Fruit fly (Drosophila melanogaster) whole organism, embryonic: ENCODE data around the gene CG15046.

ENCODE experiments used
- Abd-B ChIP-seq: fragments of 200-800 bp; sonication (Bioruptor generic); optimal IDR thresholded peaks from 2 replicates; lab custom pipeline; 2018; ENCODE audit warnings: missing biosample characterization, mild to moderate bottlenecking, missing genetic modification characterization, moderate library complexity
- Antp ChIP-seq: fragments of 200-800 bp; sonication (Bioruptor generic); optimal IDR thresholded peaks from 3 replicates; lab custom pipeline; 2016; ENCODE audit warnings: missing biosample characterization, missing genetic modification characterization
- Asciz ChIP-seq: fragments of 200-800 bp; sonication (Bioruptor generic); optimal IDR thresholded peaks from 2 replicates; lab custom pipeline; 2017; ENCODE audit warnings: missing biosample characterization, mild to moderate bottlenecking, missing genetic modification characterization, missing genetic modification reagents
- Atf6 ChIP-seq: fragments of 200-800 bp; sonication (Bioruptor generic); IDR thresholded peaks from 2 replicates; pipeline ENCODE4 v1.3.6; 2022; ENCODE audit warnings: missing biosample characterization, missing genetic modification characterization
- Bteb2 ChIP-seq: fragments of 200-800 bp; sonication (Bioruptor generic); optimal IDR thresholded peaks from 2 replicates; lab custom pipeline; 2016; ENCODE audit warnings: missing biosample characterization, missing genetic modification characterization
- CG10209 ChIP-seq: fragments of 200-800 bp; sonication (Bioruptor generic); optimal IDR thresholded peaks from 3 replicates; lab custom pipeline; 2017; ENCODE audit warnings: missing biosample characterization, mild to moderate bottlenecking, missing genetic modification characterization, missing genetic modification reagents
- CG10366 ChIP-seq: fragments of 200-800 bp; sonication (Bioruptor generic); IDR thresholded peaks from 2 replicates; pipeline ENCODE4 v1.3.6; 2022; ENCODE audit warnings: missing biosample characterization, missing genetic modification characterization
- CG10543 ChIP-seq: fragments of 200-800 bp; sonication (Bioruptor generic); optimal IDR thresholded peaks from 3 replicates; lab custom pipeline; 2017; ENCODE audit warnings: missing biosample characterization, mild to moderate bottlenecking, missing genetic modification characterization, moderate library complexity
- CG10565 ChIP-seq: fragments of 200-800 bp; sonication (Bioruptor generic); optimal IDR thresholded peaks from 3 replicates; lab custom pipeline; 2016; ENCODE audit warnings: missing biosample characterization, mild to moderate bottlenecking, missing genetic modification characterization
- CG11504 ChIP-seq: fragments of 200-800 bp; sonication (Bioruptor generic); optimal IDR thresholded peaks from 3 replicates; lab custom pipeline; 2019; ENCODE audit warnings: missing biosample characterization, mild to moderate bottlenecking, missing genetic modification characterization, moderate library complexity
- CG12219 ChIP-seq: fragments of 200-800 bp; sonication (Bioruptor generic); optimal IDR thresholded peaks from 3 replicates; lab custom pipeline; 2018; ENCODE audit warnings: missing biosample characterization, mild to moderate bottlenecking, missing genetic modification characterization
- CG12391 ChIP-seq: fragments of 200-800 bp; sonication (Bioruptor generic); optimal IDR thresholded peaks from 3 replicates; lab custom pipeline; 2018; ENCODE audit warnings: missing biosample characterization, mild to moderate bottlenecking, missing genetic modification characterization, moderate library complexity
- CG13624 ChIP-seq: fragments of 200-800 bp; sonication (Bioruptor generic); optimal IDR thresholded peaks from 2 replicates; lab custom pipeline; 2016; ENCODE audit warnings: missing biosample characterization, missing genetic modification characterization
- CG14014 ChIP-seq: fragments of 200-800 bp; sonication (Bioruptor generic); IDR thresholded peaks from 2 replicates; pipeline ENCODE4 v1.3.6; 2022; ENCODE audit warnings: missing biosample characterization, missing genetic modification characterization
- CG14050 ChIP-seq: fragments of 200-800 bp; sonication (Bioruptor generic); IDR thresholded peaks from 3 replicates; pipeline ENCODE4 v1.3.6; 2022; ENCODE audit warnings: missing biosample characterization, missing genetic modification characterization
- CG14441 ChIP-seq: fragments of 200-800 bp; sonication (Bioruptor generic); IDR thresholded peaks from 2 replicates; pipeline ENCODE4 v1.3.6; 2022; ENCODE audit warnings: missing biosample characterization, missing genetic modification characterization
- CG2116 ChIP-seq: fragments of 200-800 bp; sonication (Bioruptor generic); optimal IDR thresholded peaks from 3 replicates; lab custom pipeline; 2018; ENCODE audit warnings: missing biosample characterization, mild to moderate bottlenecking, missing genetic modification characterization
- CG2678 ChIP-seq: fragments of 200-800 bp; sonication (Bioruptor generic); optimal IDR thresholded peaks from 3 replicates; lab custom pipeline; 2019; ENCODE audit warnings: missing biosample characterization, mild to moderate bottlenecking, missing genetic modification characterization, moderate library complexity
- CG6272 ChIP-seq: fragments of 200-800 bp; sonication (Bioruptor generic); IDR thresholded peaks from 2 replicates; pipeline ENCODE4 v1.3.6; 2022; ENCODE audit warnings: missing biosample characterization, missing genetic modification characterization
- CG6689 ChIP-seq: fragments of 200-800 bp; sonication (Bioruptor generic); IDR thresholded peaks from 2 replicates; pipeline ENCODE4 v1.3.6; 2022; ENCODE audit warnings: missing biosample characterization, missing genetic modification characterization
- D19A ChIP-seq: fragments of 200-800 bp; optimal IDR thresholded peaks from 3 replicates; lab custom pipeline; 2019; ENCODE audit warnings: missing biosample characterization, mild to moderate bottlenecking, missing genetic modification characterization, moderate library complexity
- Dbx ChIP-seq: fragments of 200-800 bp; sonication (Bioruptor generic); IDR thresholded peaks from 3 replicates; pipeline ENCODE4 v1.3.6; 2022; ENCODE audit warnings: missing biosample characterization, missing genetic modification characterization
- Fer2 ChIP-seq: fragments of 200-800 bp; sonication (Bioruptor generic); optimal IDR thresholded peaks from 2 replicates; lab custom pipeline; 2018; ENCODE audit warnings: missing biosample characterization, mild to moderate bottlenecking, missing genetic modification characterization, moderate library complexity
- GATAe ChIP-seq: fragments of 200-800 bp; sonication (Bioruptor generic); conservative IDR thresholded peaks from 2 replicates; pipeline ENCODE4 v1.3.6; 2022; ENCODE audit warnings: missing biosample characterization, missing genetic modification characterization
- Hmr ChIP-seq: fragments of 200-800 bp; sonication (Bioruptor generic); optimal IDR thresholded peaks from 3 replicates; lab custom pipeline; 2017; ENCODE audit warnings: mild to moderate bottlenecking, missing biosample characterization, missing genetic modification reagents, missing genetic modification characterization
- Med ChIP-seq: fragments of 200-800 bp; sonication (Bioruptor generic); peaks from one replicate; lab custom pipeline; 2016; ENCODE audit warnings: missing biosample characterization, missing genetic modification characterization, mild to moderate bottlenecking, inconsistent platforms, moderate library complexity
- PHDP ChIP-seq: fragments of 200-800 bp; sonication (Bioruptor generic); optimal IDR thresholded peaks from 3 replicates; lab custom pipeline; 2018; ENCODE audit warnings: missing biosample characterization, mild to moderate bottlenecking, missing genetic modification characterization, moderate library complexity
- Poxn ChIP-seq: fragments of 200-800 bp; sonication (Bioruptor generic); IDR thresholded peaks from 2 replicates; pipeline ENCODE4 v1.3.6; 2022; ENCODE audit warnings: missing biosample characterization, missing genetic modification characterization
- Ptx1 ChIP-seq: fragments of 200-800 bp; sonication (Bioruptor generic); IDR thresholded peaks from 2 replicates; pipeline ENCODE4 v1.3.6; 2022; ENCODE audit warnings: missing biosample characterization, missing genetic modification characterization
- Usf ChIP-seq: fragments of 200-800 bp; sonication (Bioruptor generic); optimal IDR thresholded peaks from 2 replicates; lab custom pipeline; 2017; ENCODE audit warnings: missing genotype, missing biosample characterization, missing genetic modification characterization
- al ChIP-seq: fragments of 200-800 bp; sonication (Bioruptor generic); IDR thresholded peaks from 2 replicates; pipeline ENCODE4 v1.3.6; 2022; ENCODE audit warnings: missing biosample characterization, missing genetic modification characterization
- bsh ChIP-seq, 2 experiments: fragments of 200-800 bp; sonication (Bioruptor generic); optimal IDR thresholded peaks; 2 replicates each; lab custom pipeline; 2017 to 2018; ENCODE audit warnings: mild to moderate bottlenecking in 2 of 2, missing biosample characterization in 2 of 2, missing genetic modification characterization in 2 of 2, moderate library complexity in 1 of 2
- chm ChIP-seq: fragments of 200-800 bp; sonication (Bioruptor generic); IDR thresholded peaks from 2 replicates; pipeline ENCODE4 v1.3.6; 2022; ENCODE audit warnings: missing biosample characterization, missing genetic modification characterization
- corto ChIP-seq: fragments of 200-800 bp; sonication (Bioruptor generic); optimal IDR thresholded peaks from 2 replicates; lab custom pipeline; 2016; ENCODE audit warnings: missing biosample characterization, mild to moderate bottlenecking, missing genetic modification characterization, moderate library complexity
- danr ChIP-seq: fragments of 200-800 bp; sonication (Bioruptor generic); IDR thresholded peaks from 2 replicates; pipeline ENCODE4 v1.3.6; 2022; ENCODE audit warnings: missing biosample characterization, missing genetic modification characterization
- dpn ChIP-seq, 2 experiments: fragments of 200-800 bp; sonication (Bioruptor generic); optimal IDR thresholded peaks; 3 replicates each; lab custom pipeline; 2016; ENCODE audit warnings: missing biosample characterization in 2 of 2, missing genetic modification characterization in 2 of 2
- gcm ChIP-seq: fragments of 200-800 bp; sonication (Bioruptor generic); optimal IDR thresholded peaks from 2 replicates; lab custom pipeline; 2019; ENCODE audit warnings: missing biosample characterization, mild to moderate bottlenecking, missing genetic modification characterization, moderate library complexity
- gem ChIP-seq: fragments of 200-800 bp; sonication (Bioruptor generic); optimal IDR thresholded peaks from 2 replicates; lab custom pipeline; 2019; ENCODE audit warnings: missing biosample characterization, mild to moderate bottlenecking, missing genetic modification characterization, moderate library complexity
- gro ChIP-seq: fragments of 200-800 bp; sonication (Bioruptor generic); optimal IDR thresholded peaks from 2 replicates; lab custom pipeline; 2016; ENCODE audit warnings: missing biosample characterization, missing genetic modification characterization
- ind ChIP-seq: fragments of 200-800 bp; sonication (Bioruptor generic); optimal IDR thresholded peaks from 3 replicates; lab custom pipeline; 2016; ENCODE audit warnings: missing biosample characterization, missing genetic modification characterization
- inv ChIP-seq: fragments of 200-800 bp; sonication (Bioruptor generic); IDR thresholded peaks from 2 replicates; pipeline ENCODE4 v1.3.6; 2022; ENCODE audit warnings: missing biosample characterization, missing genetic modification characterization; ENCODE audit not compliant: partially characterized antibody
- org-1 ChIP-seq: fragments of 200-800 bp; sonication (Bioruptor generic); optimal IDR thresholded peaks from 2 replicates; lab custom pipeline; 2017; ENCODE audit warnings: missing biosample characterization, missing genetic modification characterization
- pros ChIP-seq: fragments of 200-800 bp; sonication (Bioruptor generic); optimal IDR thresholded peaks from 3 replicates; lab custom pipeline; 2019; ENCODE audit warnings: missing biosample characterization, mild to moderate bottlenecking, missing genetic modification characterization, moderate library complexity
- rib ChIP-seq: fragments of 200-800 bp; sonication (Bioruptor generic); IDR thresholded peaks from 2 replicates; pipeline ENCODE4 v1.3.6; 2022; ENCODE audit warnings: missing biosample characterization, missing genetic modification characterization
- salm ChIP-seq: fragments of 200-800 bp; sonication (Bioruptor generic); optimal IDR thresholded peaks from 2 replicates; lab custom pipeline; 2018; ENCODE audit warnings: missing biosample characterization, mild to moderate bottlenecking, missing genetic modification characterization
- sc ChIP-seq, 3 experiments: fragments of >200 bp in 2 of 3; fragments of 200-800 bp in 1 of 3; sonication (Bioruptor generic) in 1 of 3; optimal IDR thresholded peaks; 2 replicates in 2 of 3; 3 replicates in 1 of 3; lab custom pipeline; 2017; ENCODE audit warnings: mild to moderate bottlenecking in 1 of 3, missing biosample characterization in 1 of 3, missing genetic modification characterization in 1 of 3, missing genetic modification reagents in 1 of 3
- sens ChIP-seq: fragments of 200-800 bp; sonication (Bioruptor generic); peaks from one replicate; lab custom pipeline; 2016; ENCODE audit warnings: missing biosample characterization, missing genetic modification characterization
- seq ChIP-seq: fragments of 200-800 bp; sonication (Bioruptor generic); IDR thresholded peaks from 2 replicates; pipeline ENCODE4 v1.3.6; 2022; ENCODE audit warnings: missing biosample characterization, missing genetic modification characterization
- sna ChIP-seq: fragments of 200-800 bp; sonication (Bioruptor generic); IDR thresholded peaks from 2 replicates; pipeline ENCODE4 v1.3.6; 2022; ENCODE audit warnings: missing biosample characterization, missing genetic modification characterization; ENCODE audit not compliant: partially characterized antibody
- ttk ChIP-seq: fragments of 200-800 bp; sonication (Bioruptor generic); IDR thresholded peaks from 2 replicates; pipeline ENCODE4 v2.1.2; 2022; ENCODE audit warnings: missing biosample characterization, missing genetic modification characterization
- vvl ChIP-seq: fragments of 200-800 bp; sonication (Bioruptor generic); IDR thresholded peaks from 2 replicates; pipeline ENCODE4 v1.3.6; 2022; ENCODE audit warnings: missing biosample characterization, missing genetic modification characterization

The CG15046 gene

DNA sequence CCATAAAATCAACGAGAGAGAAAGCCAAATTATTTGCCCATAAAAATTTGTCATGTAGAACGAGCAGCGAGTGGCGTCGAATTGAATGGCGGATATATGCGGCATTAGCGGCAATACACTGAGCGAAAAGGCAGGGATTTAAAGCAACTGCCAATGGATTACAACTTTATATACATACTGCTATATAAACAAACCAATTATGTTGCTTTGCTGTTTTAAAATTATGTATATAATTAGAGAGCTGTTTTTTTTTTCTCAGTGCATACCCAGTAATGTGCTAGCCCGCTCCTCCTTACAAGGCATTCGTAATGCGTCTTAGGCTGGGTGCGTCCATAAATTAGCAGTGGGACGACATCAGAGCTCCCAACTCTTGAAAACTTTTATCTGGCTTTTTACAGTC lies 21.5 kb downstream of the CG15046 start (continued):
- no peak for TF ChIP-seq Bteb2 (GFP tag; lab: Kevin White, UChicago)
- no peak for TF ChIP-seq dpn (GFP tag; optimal IDR thresholded peaks at IDR 0.05; lab: Kevin White, UChicago)
- TF ChIP-seq CG12391 (tag; lab: Kevin White, UChicago): peak; percentile 17
- no peak for TF ChIP-seq sna (GFP tag; lab: Robert Waterston, UW)
- peak; percentile 48 for TF ChIP-seq Hmr (GFP tag; lab: Kevin White, UChicago)
- peak; percentile 70 for TF ChIP-seq sens
- no peak for TF ChIP-seq Fer2
- TF ChIP-seq CG12219: no peak
- no peak for TF ChIP-seq al (GFP tag; lab: Robert Waterston, UW)
- TF ChIP-seq PHDP: no peak
- TF ChIP-seq gro (GFP tag; lab: Kevin White, UChicago): no peak
- TF ChIP-seq CG10565 (GFP tag; lab: Kevin White, UChicago): no peak
- TF ChIP-seq D19A: no peak
- no peak for TF ChIP-seq sc (optimal IDR thresholded peaks at IDR 0.05; lab: Kevin White, UChicago)
- TF ChIP-seq sc (GFP tag; optimal IDR thresholded peaks at IDR 0.05; lab: Kevin White, UChicago): no peak
- peak; percentile 33 for TF ChIP-seq ind (GFP tag; lab: Kevin White, UChicago)
- peak; percentile 86 for TF ChIP-seq Med
- peak; percentile 13 for TF ChIP-seq Abd-B (GFP tag; lab: Kevin White, UChicago)
- no peak for TF ChIP-seq Poxn (GFP tag; lab: Robert Waterston, UW)
- TF ChIP-seq danr (GFP tag; lab: Robert Waterston, UW): no peak
- TF ChIP-seq seq: 0 out of 2 replicates have a peak, but pooled peaks have one; percentile 23
- TF ChIP-seq CG2116 (GFP tag; lab: Kevin White, UChicago): no peak
- TF ChIP-seq pros (GFP tag; lab: Kevin White, UChicago): no peak
- TF ChIP-seq salm (tag; lab: Kevin White, UChicago): no peak
- peak; percentile 36 for TF ChIP-seq gem (tag; lab: Kevin White, UChicago)
- TF ChIP-seq Asciz (GFP tag; lab: Kevin White, UChicago): no peak
- TF ChIP-seq CG6689 (GFP tag; lab: Robert Waterston, UW): no peak
- TF ChIP-seq Antp (GFP tag; lab: Kevin White, UChicago): no peak
- no peak for TF ChIP-seq rib (GFP tag; lab: Robert Waterston, UW)
- TF ChIP-seq CG13624 (GFP tag; lab: Kevin White, UChicago): no peak
- TF ChIP-seq chm (GFP tag; lab: Robert Waterston, UW): no peak
- TF ChIP-seq inv: no peak
- no peak for TF ChIP-seq Usf
- peak; percentile 51 for TF ChIP-seq CG2678 (tag; lab: Kevin White, UChicago)
- TF ChIP-seq CG10543 (GFP tag; lab: Kevin White, UChicago): no peak
- TF ChIP-seq Dbx: peak; percentile 51; the same call in 1 of the 3 replicates
- TF ChIP-seq Atf6 (GFP tag; lab: Robert Waterston, UW): peak; percentile 42
- no peak for TF ChIP-seq vvl (GFP tag; lab: Robert Waterston, UW)
- peak; percentile 54 for TF ChIP-seq Ptx1 (GFP tag; lab: Robert Waterston, UW)
- no peak for TF ChIP-seq GATAe (GFP tag; lab: Robert Waterston, UW)
- TF ChIP-seq CG10209 (GFP tag; lab: Kevin White, UChicago): peak; percentile 10
- TF ChIP-seq CG11504: peak; percentile 52
- TF ChIP-seq gcm (GFP tag; lab: Kevin White, UChicago): no peak
- no peak for TF ChIP-seq CG6272 (GFP tag; lab: Robert Waterston, UW)
- TF ChIP-seq bsh (GFP tag; optimal IDR thresholded peaks at IDR 0.05; lab: Kevin White, UChicago): no peak
- TF ChIP-seq CG14014: no peak
- no peak for TF ChIP-seq corto (GFP tag; lab: Kevin White, UChicago)
- peak; percentile 48; the same call in 1 of the 2 replicates for TF ChIP-seq CG14441 (GFP tag; lab: Robert Waterston, UW)
- peak; percentile 49 for TF ChIP-seq CG10366 (GFP tag; lab: Robert Waterston, UW)
- peak; percentile 6 for TF ChIP-seq org-1 (GFP tag; lab: Kevin White, UChicago)
- TF ChIP-seq CG14050: no peak
- TF ChIP-seq ttk (GFP tag; lab: Robert Waterston, UW): no peak
